Fruit fly (Drosophila melanogaster): Measurements from ENCODE around the gene lost.

Gene lost

dm6 chr3R:4359625-4360024 is 43.3 kb upstream of the lost start, which contains the start of gene CG1090 (continued):
- TF ChIP-seq CG2116 (GFP tag; optimal IDR thresholded peaks at IDR 0.05): peak; percentile 46
- TF ChIP-seq Sox100B (GFP tag; optimal IDR thresholded peaks at IDR 0.05): no peak
- TF ChIP-seq pzg (GFP tag; optimal IDR thresholded peaks at IDR 0.05): peak; percentile 15
- TF ChIP-seq pho (GFP tag; optimal IDR thresholded peaks at IDR 0.05): no peak
- 0 out of 2 replicates have a peak, but pooled peaks have one; percentile 11 for TF ChIP-seq CG11696 (GFP tag; IDR thresholded peaks at IDR 0.05)
- TF ChIP-seq psq (GFP tag; optimal IDR thresholded peaks at IDR 0.05): no peak
- 0 out of 3 replicates have a peak, but pooled peaks have one; percentile 36 for TF ChIP-seq CG2199 (GFP tag; IDR thresholded peaks at IDR 0.05)
- TF ChIP-seq CG16863 (GFP tag; optimal IDR thresholded peaks at IDR 0.05): no peak
- TF ChIP-seq Hmr (GFP tag; optimal IDR thresholded peaks at IDR 0.05): peak; percentile 47
- TF ChIP-seq dmrt11E (tag; optimal IDR thresholded peaks at IDR 0.05): no peak
- no peak for TF ChIP-seq CG9817 (tag; optimal IDR thresholded peaks at IDR 0.05)
- TF ChIP-seq bab2 (GFP tag; optimal IDR thresholded peaks at IDR 0.05): no peak
- 0 out of 2 replicates have a peak, but pooled peaks have one; percentile 4 for TF ChIP-seq ara (GFP tag; IDR thresholded peaks at IDR 0.05)
- TF ChIP-seq rib (GFP tag; IDR thresholded peaks at IDR 0.05): no peak

- peak; percentile 61 for TF ChIP-seq Fer1 (GFP tag; optimal IDR thresholded peaks at IDR 0.05)
- TF ChIP-seq yki (optimal IDR thresholded peaks at IDR 0.05): peak; percentile 27
- peak; percentile 29 for TF ChIP-seq CG8478 (optimal IDR thresholded peaks at IDR 0.05)
- TF ChIP-seq fu2 (GFP tag; optimal IDR thresholded peaks at IDR 0.05): no peak
- no peak for TF ChIP-seq kah (GFP tag; optimal IDR thresholded peaks at IDR 0.05)
- TF ChIP-seq Atf3 (GFP tag; optimal IDR thresholded peaks at IDR 0.05): no peak
- 0 out of 2 replicates have a peak, but pooled peaks have one; percentile 25 for TF ChIP-seq Scr (GFP tag; IDR thresholded peaks at IDR 0.05; ENCODE audit: partially characterized antibody)
- TF ChIP-seq Med (GFP tag): peak; percentile 87
- TF ChIP-seq CG8290 (GFP tag; optimal IDR thresholded peaks at IDR 0.05): no peak
- TF ChIP-seq CG8290 (tag; optimal IDR thresholded peaks at IDR 0.05): peak in 1 of 2 experiments; percentile 40
- TF ChIP-seq Hr51 (GFP tag; optimal IDR thresholded peaks at IDR 0.05): peak in 1 of 2 experiments; percentile 54
- TF ChIP-seq bbx (GFP tag; IDR thresholded peaks at IDR 0.05; ENCODE audit: partially characterized antibody): peak; percentile 63
- TF ChIP-seq hkb (optimal IDR thresholded peaks at IDR 0.05): no peak
- peak; percentile 65 for TF ChIP-seq hkb (GFP tag; IDR thresholded peaks at IDR 0.05)
- 0 out of 2 replicates have a peak, but pooled peaks have one; percentile 11 for TF ChIP-seq CG16779 (GFP tag; IDR thresholded peaks at IDR 0.05)
- peak; percentile 29; the same call in 1 of the 2 replicates for TF ChIP-seq Bgb (GFP tag; IDR thresholded peaks at IDR 0.05; ENCODE audit: partially characterized antibody)
- peak; percentile 10 for TF ChIP-seq NfI (GFP tag; optimal IDR thresholded peaks at IDR 0.05)
- peak; percentile 28; the same call in 1 of the 2 replicates for TF ChIP-seq Drgx (GFP tag; IDR thresholded peaks at IDR 0.05)
- TF ChIP-seq CG18599 (GFP tag; optimal IDR thresholded peaks at IDR 0.05): peak; percentile 41
- peak; percentile 34; the same call in 1 of the 2 replicates for TF ChIP-seq CG32532 (GFP tag; IDR thresholded peaks at IDR 0.05)
- peak; percentile 48; the same call in 1 of the 3 replicates for TF ChIP-seq Opbp (GFP tag; IDR thresholded peaks at IDR 0.05; ENCODE audit: partially characterized antibody)
- peak; percentile 55 for TF ChIP-seq Hmr (GFP tag; optimal IDR thresholded peaks at IDR 0.05)
- peak; percentile 100 for TF ChIP-seq onecut (GFP tag; IDR thresholded peaks at IDR 0.05)
- peak; percentile 72 for TF ChIP-seq CG10543 (GFP tag; optimal IDR thresholded peaks at IDR 0.05)
- peak; percentile 51 for TF ChIP-seq grn (GFP tag; optimal IDR thresholded peaks at IDR 0.05)
- no peak for TF ChIP-seq CG4707 (GFP tag; optimal IDR thresholded peaks at IDR 0.05)
- TF ChIP-seq zen2 (GFP tag; IDR thresholded peaks at IDR 0.05; ENCODE audit: partially characterized antibody): 0 out of 3 replicates have a peak, but pooled peaks have one; percentile 21
- peak; percentile 27 for TF ChIP-seq CG12071 (GFP tag; optimal IDR thresholded peaks at IDR 0.05)
- peak; percentile 61; the same call in 1 of the 2 replicates for TF ChIP-seq Adf1 (GFP tag; IDR thresholded peaks at IDR 0.05)
- TF ChIP-seq jigr1 (GFP tag; IDR thresholded peaks at IDR 0.05): no peak
- TF ChIP-seq Lhr (GFP tag; optimal IDR thresholded peaks at IDR 0.05): peak; percentile 7
- TF ChIP-seq abd-A (tag; optimal IDR thresholded peaks at IDR 0.05): peak; percentile 98
- TF ChIP-seq rib (GFP tag; IDR thresholded peaks at IDR 0.05): peak; percentile 38; the same call in 1 of the 2 replicates
- 0 out of 4 replicates have a peak, but pooled peaks have one; percentile 44 for TF ChIP-seq Dll (GFP tag; IDR thresholded peaks at IDR 0.05; ENCODE audit: partially characterized antibody)
- peak; percentile 2 for TF ChIP-seq caup (GFP tag; optimal IDR thresholded peaks at IDR 0.05; ENCODE audit: severe bottlenecking)
- TF ChIP-seq Trl (optimal IDR thresholded peaks at IDR 0.05): peak; percentile 71 to 77
- no peak for TF ChIP-seq Trl (GFP tag; optimal IDR thresholded peaks at IDR 0.05)
Measured at dm6 chr3R:4360668-4361110, 42.2 kb upstream of the lost start.

Data from whole organism, embryonic.